Worm (Caenorhabditis elegans): Measurements from ENCODE around the gene dod-19.

- TF ChIP-seq pha-4 (tag; optimal IDR thresholded peaks at IDR 0.05) = no peak
- no peak for TF ChIP-seq K02D7.2 (tag; optimal IDR thresholded peaks at IDR 0.05)
- TF ChIP-seq nhr-11 (tag; optimal IDR thresholded peaks at IDR 0.05) = no peak
- no peak for TF ChIP-seq nhr-232 (tag; optimal IDR thresholded peaks at IDR 0.05)
- TF ChIP-seq ceh-14 (tag; optimal IDR thresholded peaks at IDR 0.05) = no peak
- TF ChIP-seq ceh-19 (GFP tag; optimal IDR thresholded peaks at IDR 0.05) = no peak
- no peak for TF ChIP-seq pax-1 (tag; optimal IDR thresholded peaks at IDR 0.05)
- no peak for TF ChIP-seq Y22D7AL.16 (tag; optimal IDR thresholded peaks at IDR 0.05)
- no peak for TF ChIP-seq hlh-13 (GFP tag; optimal IDR thresholded peaks at IDR 0.05)
Measured at ce11 chrV:399721-400120, 14.8 kb downstream of the dod-19 start, which contains the start of gene scl-27.

Data from whole organism, late embryonic.